Fruit fly (Drosophila melanogaster) whole organism, embryonic: ENCODE measurements around the gene CG3088.

ENCODE experiments used
- BtbVII ChIP-seq: fragments of 200-800 bp; sonication (Bioruptor generic); optimal IDR thresholded peaks from 3 replicates; lab custom pipeline; 2017; ENCODE audit warnings: missing biosample characterization, mild to moderate bottlenecking, missing genetic modification characterization
- C15 ChIP-seq: fragments of 200-800 bp; sonication (Bioruptor generic); IDR thresholded peaks from 3 replicates; pipeline ENCODE4 v1.3.6; 2022; ENCODE audit warnings: missing biosample characterization, missing genetic modification characterization
- CG11560 ChIP-seq: fragments of 200-800 bp; sonication (Bioruptor generic); IDR thresholded peaks from 3 replicates; pipeline ENCODE4 v1.3.6; 2022; ENCODE audit warnings: missing biosample characterization, missing genetic modification characterization
- CG12071 ChIP-seq: fragments of 200-800 bp; sonication (Bioruptor generic); optimal IDR thresholded peaks from 3 replicates; lab custom pipeline; 2018; ENCODE audit warnings: missing biosample characterization, mild to moderate bottlenecking, missing genetic modification characterization
- CG12391 ChIP-seq: fragments of 200-800 bp; sonication (Bioruptor generic); optimal IDR thresholded peaks from 3 replicates; lab custom pipeline; 2018; ENCODE audit warnings: missing biosample characterization, mild to moderate bottlenecking, missing genetic modification characterization, moderate library complexity
- CG12744 ChIP-seq: fragments of 200-800 bp; sonication (Bioruptor generic); optimal IDR thresholded peaks from 2 replicates; lab custom pipeline; 2016; ENCODE audit warnings: missing biosample characterization, missing genetic modification characterization
- CG12769 ChIP-seq: fragments of 200-800 bp; sonication (Bioruptor generic); optimal IDR thresholded peaks from 2 replicates; lab custom pipeline; 2019; ENCODE audit warnings: missing biosample characterization, mild to moderate bottlenecking, missing genetic modification characterization, moderate library complexity
- CG13287 ChIP-seq: fragments of 200-800 bp; sonication (Bioruptor generic); IDR thresholded peaks from 2 replicates; pipeline ENCODE4 v1.3.6; 2022; ENCODE audit warnings: missing biosample characterization, missing genetic modification characterization; ENCODE audit not compliant: partially characterized antibody
- CG14710 ChIP-seq: fragments of 200-800 bp; sonication (Bioruptor generic); optimal IDR thresholded peaks from 3 replicates; lab custom pipeline; 2019; ENCODE audit warnings: missing biosample characterization, mild to moderate bottlenecking, missing genetic modification characterization, moderate library complexity
- CG15073 ChIP-seq: fragments of 200-800 bp; sonication (Bioruptor generic); optimal IDR thresholded peaks from 2 replicates; lab custom pipeline; 2016; ENCODE audit warnings: missing biosample characterization, missing genetic modification characterization
- CG17186 ChIP-seq: fragments of 200-800 bp; sonication (Bioruptor generic); optimal IDR thresholded peaks from 3 replicates; lab custom pipeline; 2017; ENCODE audit warnings: missing biosample characterization, missing genetic modification reagents, missing genetic modification characterization
- CG17568 ChIP-seq: fragments of 200-800 bp; sonication (Bioruptor generic); optimal IDR thresholded peaks from 2 replicates; lab custom pipeline; 2018; ENCODE audit warnings: missing biosample characterization, mild to moderate bottlenecking, missing genetic modification characterization, moderate library complexity
- CG18011 ChIP-seq: fragments of 200-800 bp; sonication (Bioruptor generic); optimal IDR thresholded peaks from 2 replicates; lab custom pipeline; 2017; ENCODE audit warnings: missing biosample characterization, missing genetic modification characterization, mild to moderate bottlenecking, moderate library complexity, missing genotype
- CG2678 ChIP-seq: fragments of 200-800 bp; sonication (Bioruptor generic); optimal IDR thresholded peaks from 3 replicates; lab custom pipeline; 2019; ENCODE audit warnings: missing biosample characterization, mild to moderate bottlenecking, missing genetic modification characterization, moderate library complexity
- CG31441 ChIP-seq: fragments of 200-800 bp; sonication (Bioruptor generic); IDR thresholded peaks from 2 replicates; pipeline ENCODE4 v1.3.6; 2022; ENCODE audit warnings: missing biosample characterization, missing genetic modification characterization
- CG3281 ChIP-seq: fragments of 200-800 bp; sonication (Bioruptor generic); optimal IDR thresholded peaks from 3 replicates; lab custom pipeline; 2017; ENCODE audit warnings: missing biosample characterization, mild to moderate bottlenecking, missing genetic modification characterization
- CG3407 ChIP-seq: fragments of 200-800 bp; sonication (Bioruptor generic); optimal IDR thresholded peaks from 2 replicates; lab custom pipeline; 2018; ENCODE audit warnings: missing biosample characterization, mild to moderate bottlenecking, missing genetic modification characterization
- CG42726 ChIP-seq: fragments of 200-800 bp; sonication (Bioruptor generic); IDR thresholded peaks from 2 replicates; pipeline ENCODE4 v1.3.6; 2022; ENCODE audit warnings: missing biosample characterization, missing genetic modification characterization; ENCODE audit not compliant: partially characterized antibody
- Drgx ChIP-seq: fragments of 200-800 bp; sonication (Bioruptor generic); IDR thresholded peaks from 2 replicates; pipeline ENCODE4 v1.3.6; 2022; ENCODE audit warnings: missing biosample characterization, missing genetic modification characterization
- ERR ChIP-seq: fragments of 200-800 bp; sonication (Bioruptor generic); optimal IDR thresholded peaks from 2 replicates; lab custom pipeline; 2016; ENCODE audit warnings: missing biosample characterization, missing genetic modification characterization
- Eip74EF ChIP-seq, 2 experiments: fragments of 200-800 bp in 1 of 2; fragments of >200 bp in 1 of 2; sonication (Bioruptor generic) in 1 of 2; optimal IDR thresholded peaks; 2 replicates each; lab custom pipeline; 2017 to 2019; ENCODE audit warnings: missing biosample characterization in 2 of 2, missing genetic modification characterization in 2 of 2, mild to moderate bottlenecking in 1 of 2, moderate library complexity in 1 of 2
- H15 ChIP-seq: fragments of 200-800 bp; sonication (Bioruptor generic); IDR thresholded peaks from 3 replicates; pipeline ENCODE4 v1.3.6; 2022; ENCODE audit warnings: missing biosample characterization, missing genetic modification characterization
- Hsf ChIP-seq: fragments of 200-800 bp; sonication (Bioruptor generic); optimal IDR thresholded peaks from 3 replicates; lab custom pipeline; 2016; ENCODE audit warnings: missing biosample characterization, missing genetic modification characterization
- NFAT ChIP-seq: fragments of 200-800 bp; sonication (Bioruptor generic); IDR thresholded peaks from 2 replicates; pipeline ENCODE4 v1.3.6; 2022; ENCODE audit warnings: missing biosample characterization, missing genetic modification characterization
- Optix ChIP-seq: fragments of 200-800 bp; sonication (Bioruptor generic); IDR thresholded peaks from 3 replicates; pipeline ENCODE4 v1.3.6; 2022; ENCODE audit warnings: missing biosample characterization, missing genetic modification characterization
- az2 ChIP-seq: fragments of 200-800 bp; sonication (Bioruptor generic); optimal IDR thresholded peaks from 3 replicates; lab custom pipeline; 2016; ENCODE audit warnings: missing biosample characterization, missing genetic modification characterization
- bsh ChIP-seq, 2 experiments: fragments of 200-800 bp; sonication (Bioruptor generic); optimal IDR thresholded peaks; 2 replicates each; lab custom pipeline; 2017 to 2018; ENCODE audit warnings: mild to moderate bottlenecking in 2 of 2, missing biosample characterization in 2 of 2, missing genetic modification characterization in 2 of 2, moderate library complexity in 1 of 2
- cas ChIP-seq: fragments of 200-800 bp; sonication (Bioruptor generic); IDR thresholded peaks from 2 replicates; pipeline ENCODE4 v1.3.6; 2022; ENCODE audit warnings: missing biosample characterization, missing genetic modification characterization
- fd64A ChIP-seq: fragments of 200-800 bp; sonication (Bioruptor generic); optimal IDR thresholded peaks from 3 replicates; lab custom pipeline; 2018; ENCODE audit warnings: missing biosample characterization, mild to moderate bottlenecking, missing genetic modification characterization
- hkb ChIP-seq, 2 experiments: fragments of 200-800 bp in 1 of 2; fragments of >200 bp in 1 of 2; sonication (Bioruptor generic) in 1 of 2; IDR thresholded peaks in 1 of 2; optimal IDR thresholded peaks in 1 of 2; 2 replicates each; pipeline versions ENCODE4 v1.3.6 to Lab custom; 2017 to 2022; ENCODE audit warnings: missing biosample characterization in 1 of 2, missing genetic modification characterization in 1 of 2
- hth ChIP-seq: fragments of >200 bp; optimal IDR thresholded peaks from 2 replicates; lab custom pipeline; 2017; ENCODE audit warnings: inconsistent platforms
- luna ChIP-seq: fragments of 200-800 bp; sonication (Bioruptor generic); optimal IDR thresholded peaks from 2 replicates; lab custom pipeline; 2016; ENCODE audit warnings: missing biosample characterization, missing genetic modification characterization
- maf-S ChIP-seq: fragments of 200-800 bp; sonication (Bioruptor generic); optimal IDR thresholded peaks from 2 replicates; lab custom pipeline; 2016; ENCODE audit warnings: missing biosample characterization, missing genetic modification characterization
- nmo ChIP-seq: fragments of 200-800 bp; sonication (Bioruptor generic); optimal IDR thresholded peaks from 2 replicates; lab custom pipeline; 2018; ENCODE audit warnings: missing biosample characterization, mild to moderate bottlenecking, missing genetic modification characterization, moderate library complexity
- nom ChIP-seq: fragments of 200-800 bp; sonication (Bioruptor generic); optimal IDR thresholded peaks from 2 replicates; lab custom pipeline; 2017; ENCODE audit warnings: missing biosample characterization, missing genetic modification characterization, mild to moderate bottlenecking, moderate library complexity, missing genetic modification reagents
- org-1 ChIP-seq: fragments of 200-800 bp; sonication (Bioruptor generic); optimal IDR thresholded peaks from 2 replicates; lab custom pipeline; 2017; ENCODE audit warnings: missing biosample characterization, missing genetic modification characterization
- run ChIP-seq: fragments of 200-800 bp; sonication (Bioruptor generic); optimal IDR thresholded peaks from 3 replicates; lab custom pipeline; 2018; ENCODE audit warnings: missing biosample characterization, mild to moderate bottlenecking, missing genetic modification characterization
- slp2 ChIP-seq: fragments of 200-800 bp; sonication (Bioruptor generic); optimal IDR thresholded peaks from 2 replicates; lab custom pipeline; 2016; ENCODE audit warnings: missing biosample characterization, missing genetic modification characterization
- stwl ChIP-seq: fragments of 200-800 bp; sonication (Bioruptor generic); optimal IDR thresholded peaks from 3 replicates; lab custom pipeline; 2018; ENCODE audit warnings: missing biosample characterization, mild to moderate bottlenecking, missing genetic modification characterization, moderate library complexity
- tna ChIP-seq: fragments of 200-800 bp; sonication (Bioruptor generic); IDR thresholded peaks from 2 replicates; pipeline ENCODE4 v1.3.6; 2022; ENCODE audit warnings: missing biosample characterization, missing genetic modification characterization; ENCODE audit not compliant: partially characterized antibody
- usp ChIP-seq: fragments of >200 bp; optimal IDR thresholded peaks from 2 replicates; lab custom pipeline; 2017; ENCODE audit warnings: missing biosample characterization, missing genetic modification characterization
- vvl ChIP-seq: fragments of 200-800 bp; sonication (Bioruptor generic); IDR thresholded peaks from 2 replicates; pipeline ENCODE4 v1.3.6; 2022; ENCODE audit warnings: missing biosample characterization, missing genetic modification characterization

Gene CG3088

dm6 chr3L:9614589-9615442 is 13.7 kb upstream of the CG3088 start, which contains the start of gene LanB2 (continued):
- TF ChIP-seq vvl (GFP tag; lab: Robert Waterston, UW) (0 out of 2 replicates have a peak, but pooled peaks have one; percentile 29), nmo (no peak), C15 (GFP tag; lab: Robert Waterston, UW) (no peak), slp2 (GFP tag; lab: Kevin White, UChicago) (no peak), CG12769 (tag; lab: Kevin White, UChicago) (peak; percentile 84), bsh (GFP tag; optimal IDR thresholded peaks at IDR 0.05; lab: Kevin White, UChicago) (no peak), stwl (tag; lab: Kevin White, UChicago) (no peak), NFAT (GFP tag; lab: Robert Waterston, UW) (no peak), H15 (no peak), hth (lab: Kevin White, UChicago) (no peak), CG31441 (GFP tag; lab: Robert Waterston, UW) (no peak), CG14710 (tag; lab: Kevin White, UChicago) (peak; percentile 11), CG42726 (no peak), ERR (GFP tag; lab: Kevin White, UChicago) (no peak), CG3407 (GFP tag; lab: Kevin White, UChicago) (no peak), CG3281 (GFP tag; lab: Kevin White, UChicago) (peak; percentile 41), nom (GFP tag; lab: Kevin White, UChicago) (peak; percentile 79), Eip74EF (GFP tag; optimal IDR thresholded peaks at IDR 0.05; lab: Kevin White, UChicago) (no peak), CG18011 (GFP tag; lab: Kevin White, UChicago) (no peak), CG2678 (tag; lab: Kevin White, UChicago) (peak; percentile 15), fd64A (GFP tag; lab: Kevin White, UChicago) (peak; percentile 29), BtbVII (peak; percentile 47), CG12744 (GFP tag; lab: Kevin White, UChicago) (no peak), org-1 (peak; percentile 17), Optix (GFP tag; lab: Robert Waterston, UW) (no peak), CG17186 (GFP tag; lab: Kevin White, UChicago) (no peak), maf-S (GFP tag; lab: Kevin White, UChicago) (no peak), run (no peak), Hsf (GFP tag; lab: Kevin White, UChicago) (no peak), usp (no peak), luna (no peak), hkb (optimal IDR thresholded peaks at IDR 0.05; lab: Kevin White, UChicago) (no peak), hkb (GFP tag; IDR thresholded peaks at IDR 0.05; lab: Robert Waterston, UW) (peak; percentile 38; the same call in 1 of the 2 replicates), CG11560 (tag; lab: Robert Waterston, UW) (no peak), CG17568 (GFP tag; lab: Kevin White, UChicago) (no peak), CG15073 (no peak), Drgx (GFP tag; lab: Robert Waterston, UW) (0 out of 2 replicates have a peak, but pooled peaks have one; percentile 13), CG13287 (GFP tag; lab: Robert Waterston, UW) (peak; percentile 39; the same call in 1 of the 2 replicates), cas (GFP tag; lab: Robert Waterston, UW) (no peak), tna (no peak; the same call in 1 of the 2 replicates), CG12391 (tag; lab: Kevin White, UChicago) (no peak), CG12071 (peak; percentile 54), az2 (GFP tag; lab: Kevin White, UChicago) (no peak)
